Worm (Caenorhabditis elegans): ENCODE data around the gene srw-139.

DNA sequence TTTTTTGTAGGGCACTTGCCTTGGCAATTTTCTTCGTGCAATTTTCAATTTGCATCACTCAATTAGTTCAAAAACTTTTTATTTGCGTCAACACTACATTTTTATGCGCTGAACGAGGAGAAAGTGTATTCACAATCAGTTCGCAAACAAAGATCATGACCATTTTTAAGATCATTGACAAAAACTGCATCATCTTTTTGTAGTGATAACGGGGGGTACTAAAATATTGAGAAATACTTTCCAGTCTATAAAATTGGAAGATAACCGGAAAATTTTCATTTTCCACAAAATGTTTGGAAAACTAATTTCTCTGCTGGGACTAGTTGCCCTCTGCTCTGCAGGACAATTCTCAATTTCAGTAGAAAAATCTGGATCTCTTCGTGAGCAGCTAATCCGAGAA lies 39.1 kb upstream of the srw-139 start, which contains the start of gene asp-8:
- no peak for TF ChIP-seq elt-4 (tag; optimal IDR thresholded peaks at IDR 0.05)
- TF ChIP-seq pha-2 (tag; optimal IDR thresholded peaks at IDR 0.05) = no peak
- TF ChIP-seq pqm-1 (tag; optimal IDR thresholded peaks at IDR 0.05) = no peak
- no peak for TF ChIP-seq nhr-11 (tag; optimal IDR thresholded peaks at IDR 0.05)
- no peak for TF ChIP-seq ets-4 (tag; optimal IDR thresholded peaks at IDR 0.05)
- no peak for TF ChIP-seq hlh-13 (GFP tag; optimal IDR thresholded peaks at IDR 0.05)
- no peak for TF ChIP-seq eyg-1 (tag; optimal IDR thresholded peaks at IDR 0.05)
- TF ChIP-seq ahr-1 (tag; optimal IDR thresholded peaks at IDR 0.05) = no peak
- no peak for TF ChIP-seq lin-11 (tag; optimal IDR thresholded peaks at IDR 0.05)
- TF ChIP-seq dmd-4 (tag; optimal IDR thresholded peaks at IDR 0.05; ENCODE audit: borderline replicate concordance) = no peak
- no peak for TF ChIP-seq madf-2 (tag; optimal IDR thresholded peaks at IDR 0.05)
- TF ChIP-seq sox-2 (GFP tag; IDR thresholded peaks at IDR 0.05) = no peak
- no peak for TF ChIP-seq ama-1 (optimal IDR thresholded peaks at IDR 0.05)
- no peak for TF ChIP-seq tbx-2 (tag; optimal IDR thresholded peaks at IDR 0.05)

Measured in whole organism, late embryonic.